Worm (Caenorhabditis elegans) whole organism, L1 larva: ENCODE results near the gene F22D3.4.

ENCODE experiments used
- F16B12.6 ChIP-seq: fragments of 150-350 bp; optimal IDR thresholded peaks from 2 replicates; lab custom pipeline; 2014; ENCODE audit warnings: missing biosample characterization, missing genetic modification characterization
- efl-1 ChIP-seq, 4 experiments: fragments of 150-350 bp; optimal IDR thresholded peaks in 3 of 4; peaks in 1 of 4; 1 replicate in 1 of 4; 2 replicates in 3 of 4; lab custom pipeline; 2014; ENCODE audit warnings: missing biosample characterization in 2 of 4, missing genetic modification characterization in 2 of 4, missing genetic modification reagents in 2 of 4
- ets-5 ChIP-seq: fragments of 200-800 bp; sonication (Bioruptor generic); IDR thresholded peaks from 2 replicates; pipeline ENCODE4 v1.3.6; 2022; ENCODE audit warnings: missing genetic modification characterization, missing compliant biosample characterization
- mef-2 ChIP-seq: fragments of 150-350 bp; optimal IDR thresholded peaks from 2 replicates; lab custom pipeline; 2014; ENCODE audit warnings: missing biosample characterization, missing genetic modification characterization
- nhr-76 ChIP-seq: sonication (generic microtip); optimal IDR thresholded peaks from 2 replicates; lab custom pipeline; 2017; ENCODE audit warnings: missing biosample characterization, missing genetic modification characterization
- nhr-77 ChIP-seq: fragments of 150-350 bp; optimal IDR thresholded peaks from 2 replicates; lab custom pipeline; 2014; ENCODE audit warnings: missing biosample characterization, missing genetic modification characterization
- nhr-84 ChIP-seq: sonication (generic microtip); optimal IDR thresholded peaks from 2 replicates; lab custom pipeline; 2017; ENCODE audit warnings: missing biosample characterization, missing genetic modification characterization
- pag-3 ChIP-seq: sonication (generic microtip); optimal IDR thresholded peaks from 2 replicates; lab custom pipeline; 2017; ENCODE audit warnings: missing genetic modification characterization, mild to moderate bottlenecking, missing compliant biosample characterization, antibody characterized with exemption, borderline replicate concordance; ENCODE audit not compliant: insufficient read depth
- swsn-7 ChIP-seq: sonication (generic microtip); optimal IDR thresholded peaks from 2 replicates; lab custom pipeline; 2016; ENCODE audit warnings: missing genetic modification characterization, missing compliant biosample characterization
- ztf-11 ChIP-seq, 2 experiments: sonication (generic microtip); optimal IDR thresholded peaks; 2 replicates each; lab custom pipeline; 2016 to 2017; ENCODE audit warnings: missing genetic modification characterization in 2 of 2, missing biosample characterization in 1 of 2, missing compliant biosample characterization in 1 of 2

DNA sequence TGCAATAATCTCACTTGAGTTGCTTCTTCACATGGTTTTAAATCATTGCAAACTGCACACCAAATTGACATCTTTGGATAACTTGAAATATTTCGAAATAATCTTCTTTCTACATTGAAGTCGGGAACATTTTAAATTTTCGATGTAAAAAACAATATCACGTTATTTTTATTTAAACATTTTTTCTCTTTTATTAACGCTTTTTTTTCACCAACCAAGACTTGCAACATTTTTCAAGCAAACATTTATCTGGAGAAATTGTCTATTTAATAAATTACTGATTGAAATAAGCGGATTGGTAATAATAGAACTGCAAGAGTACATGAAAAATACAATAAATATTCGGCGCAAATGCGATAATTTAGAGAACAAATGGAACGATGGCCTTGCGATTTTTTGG, 43.1 kb upstream of the F22D3.4 start, which contains the start of gene C15F1.5:
- TF ChIP-seq mef-2 (tag; lab: Kevin White, UChicago) (no peak), pag-3 (tag; lab: Kevin White, UChicago) (no peak), nhr-76 (tag; lab: Kevin White, UChicago) (no peak), efl-1 (optimal IDR thresholded peaks at IDR 0.05; lab: Kevin White, UChicago) (no peak), efl-1 (GFP tag; optimal IDR thresholded peaks at IDR 0.05 in 1 of 2; lab: Kevin White, UChicago) (no peak), nhr-77 (tag; lab: Kevin White, UChicago) (no peak), ets-5 (GFP tag; lab: Robert Waterston, UW) (no peak), nhr-84 (tag; lab: Kevin White, UChicago) (no peak), F16B12.6 (no peak), swsn-7 (tag; lab: Kevin White, UChicago) (no peak), ztf-11 (tag; optimal IDR thresholded peaks at IDR 0.05; lab: Kevin White, UChicago) (no peak)
